Worm (Caenorhabditis elegans) whole organism, early embryonic: ENCODE measurements around the gene faah-6.

Source experiments
- F13C5.2 ChIP-seq: sonication (generic microtip); optimal IDR thresholded peaks from 2 replicates; lab custom pipeline; 2017; ENCODE audit warnings: mild to moderate bottlenecking, missing genetic modification characterization, inconsistent platforms, missing compliant biosample characterization
- aly-1 ChIP-seq: sonication (generic microtip); optimal IDR thresholded peaks from 2 replicates; lab custom pipeline; 2016; ENCODE audit warnings: missing genetic modification characterization, missing compliant biosample characterization
- ama-1 ChIP-seq: fragments of 150-350 bp; optimal IDR thresholded peaks from 2 replicates; lab custom pipeline; 2014
- ceh-13 ChIP-seq: fragments of 200-800 bp; sonication (Bioruptor generic); optimal IDR thresholded peaks from 2 replicates; lab custom pipeline; 2018; ENCODE audit warnings: mild to moderate bottlenecking, missing genetic modification characterization, missing compliant biosample characterization
- ets-7 ChIP-seq: sonication (generic microtip); optimal IDR thresholded peaks from 2 replicates; lab custom pipeline; 2016; ENCODE audit warnings: missing genotype, missing genetic modification characterization, missing compliant biosample characterization
- flt-1 ChIP-seq: fragments of 200-800 bp; sonication (Bioruptor generic); IDR thresholded peaks from 2 replicates; pipeline ENCODE4 v1.3.6; 2022; ENCODE audit warnings: missing genetic modification characterization, missing compliant biosample characterization
- hmbx-1 ChIP-seq: sonication (generic microtip); optimal IDR thresholded peaks from 2 replicates; lab custom pipeline; 2016; ENCODE audit warnings: mild to moderate bottlenecking, missing genetic modification characterization, missing compliant biosample characterization
- hnd-1 ChIP-seq: sonication (generic microtip); optimal IDR thresholded peaks from 2 replicates; lab custom pipeline; 2016; ENCODE audit warnings: missing genetic modification characterization, missing compliant biosample characterization
- pes-1 ChIP-seq: fragments of 200-800 bp; sonication (Bioruptor generic); IDR thresholded peaks from 2 replicates; pipeline ENCODE4 v1.3.6; 2022; ENCODE audit warnings: missing genetic modification reagents, missing genetic modification characterization, missing compliant biosample characterization
- sea-1 ChIP-seq: fragments of 200-800 bp; sonication (Bioruptor generic); conservative IDR thresholded peaks from 2 replicates; pipeline ENCODE4 v1.3.6; 2022; ENCODE audit warnings: missing genetic modification characterization, missing compliant biosample characterization
- tbx-11 ChIP-seq: fragments of 200-800 bp; sonication (Bioruptor generic); IDR thresholded peaks from 2 replicates; pipeline ENCODE4 v1.3.6; 2022; ENCODE audit warnings: missing genetic modification characterization, missing compliant biosample characterization
- tbx-37 ChIP-seq: fragments of 200-800 bp; sonication (Bioruptor generic); conservative IDR thresholded peaks from 2 replicates; pipeline ENCODE4 v1.3.6; 2022; ENCODE audit warnings: missing genetic modification reagents, missing genetic modification characterization, missing compliant biosample characterization

ce11 chrIII:11629354-11629753 lies 20.9 kb upstream of the faah-6 start, which contains the start of gene Y66A7A.7:
- TF ChIP-seq ets-7 (tag; lab: Kevin White, UChicago), result no peak
- no peak for TF ChIP-seq ama-1
- TF ChIP-seq tbx-37 (GFP tag; lab: Robert Waterston, UW), result no peak
- no peak for TF ChIP-seq pes-1 (GFP tag; lab: Robert Waterston, UW)
- no peak for TF ChIP-seq hnd-1 (tag; lab: Kevin White, UChicago)
- TF ChIP-seq ceh-13 (GFP tag; lab: Kevin White, UChicago), result no peak
- no peak for TF ChIP-seq aly-1 (tag; lab: Kevin White, UChicago)
- no peak for TF ChIP-seq sea-1 (GFP tag; lab: Robert Waterston, UW)
- no peak for TF ChIP-seq hmbx-1 (tag; lab: Kevin White, UChicago)
- TF ChIP-seq F13C5.2 (tag; lab: Kevin White, UChicago), result no peak
- TF ChIP-seq flt-1 (GFP tag; lab: Robert Waterston, UW), result no peak
- TF ChIP-seq tbx-11, result no peak
